Fruit fly (Drosophila melanogaster): ENCODE data around the gene NTPase.

The NTPase gene

DNA sequence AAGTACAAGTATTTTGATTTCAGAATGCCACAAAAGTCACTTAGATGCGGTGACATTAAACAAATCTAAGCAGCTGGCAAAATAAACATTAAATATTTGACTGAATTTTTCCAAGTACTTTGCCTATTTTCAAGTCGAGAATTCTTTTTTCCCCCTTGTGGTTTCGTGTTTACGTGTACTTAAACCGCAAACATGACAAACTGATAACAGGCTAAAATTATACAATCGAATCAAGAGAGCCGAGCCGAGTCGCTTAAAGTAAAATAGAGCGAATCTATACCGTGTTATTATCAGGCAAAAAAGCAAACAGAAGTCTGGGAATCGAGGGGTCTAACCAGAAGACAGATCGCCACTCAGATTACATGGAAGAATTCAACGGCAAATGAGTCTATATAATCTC, 20.5 kb upstream of the NTPase start (continued):
- TF ChIP-seq CG17385 (GFP tag; optimal IDR thresholded peaks at IDR 0.05) (no peak), CG2199 (GFP tag; IDR thresholded peaks at IDR 0.05) (no peak), Optix (GFP tag; IDR thresholded peaks at IDR 0.05) (no peak), stc (GFP tag; IDR thresholded peaks at IDR 0.05) (no peak), CG7271 (tag; optimal IDR thresholded peaks at IDR 0.05) (no peak), grn (GFP tag; optimal IDR thresholded peaks at IDR 0.05) (peak; percentile 66), sug (tag; optimal IDR thresholded peaks at IDR 0.05) (peak; percentile 79), tup (GFP tag; optimal IDR thresholded peaks at IDR 0.05) (no peak)

- TF ChIP-seq CG10267 (tag; optimal IDR thresholded peaks at IDR 0.05) (peak; percentile 51), zen2 (GFP tag; IDR thresholded peaks at IDR 0.05; ENCODE audit: partially characterized antibody) (no peak), CG17829 (tag; optimal IDR thresholded peaks at IDR 0.05) (peak; percentile 34), CG2120 (GFP tag; optimal IDR thresholded peaks at IDR 0.05) (peak; percentile 34), CG17385 (GFP tag; optimal IDR thresholded peaks at IDR 0.05) (peak; percentile 56), Chrac-16 (GFP tag; optimal IDR thresholded peaks at IDR 0.05) (peak; percentile 29), CG17361 (GFP tag; IDR thresholded peaks at IDR 0.05) (0 out of 3 replicates have a peak, but pooled peaks have one; percentile 56), dysf (GFP tag; IDR thresholded peaks at IDR 0.05) (peak; percentile 56; the same call in 1 of the 3 replicates), CG1603 (tag; optimal IDR thresholded peaks at IDR 0.05) (no peak), Sox102F (GFP tag; optimal IDR thresholded peaks at IDR 0.05) (peak; percentile 89), CG9437 (GFP tag; optimal IDR thresholded peaks at IDR 0.05) (peak; percentile 49), D19A (tag; optimal IDR thresholded peaks at IDR 0.05) (peak; percentile 45), CG11093 (GFP tag; IDR thresholded peaks at IDR 0.05) (no peak), E2f1 (GFP tag; IDR thresholded peaks at IDR 0.05) (peak; percentile 55), psq (GFP tag; optimal IDR thresholded peaks at IDR 0.05) (peak; percentile 65), CG10654 (GFP tag; optimal IDR thresholded peaks at IDR 0.05) (peak; percentile 23), CG1602 (GFP tag; optimal IDR thresholded peaks at IDR 0.05) (peak; percentile 6), hth (optimal IDR thresholded peaks at IDR 0.05) (no peak), vvl (GFP tag; IDR thresholded peaks at IDR 0.05) (peak; percentile 77), Stat92E (GFP tag; optimal IDR thresholded peaks at IDR 0.05) (no peak), nmo (GFP tag; optimal IDR thresholded peaks at IDR 0.05) (peak; percentile 58), slbo (GFP tag; IDR thresholded peaks at IDR 0.05) (peak; percentile 71; the same call in 1 of the 2 replicates), Opbp (GFP tag; IDR thresholded peaks at IDR 0.05; ENCODE audit: partially characterized antibody) (no peak), Hr3 (GFP tag; optimal IDR thresholded peaks at IDR 0.05) (peak; percentile 58), CG11504 (tag; optimal IDR thresholded peaks at IDR 0.05) (peak; percentile 76), CG4820 (GFP tag; optimal IDR thresholded peaks at IDR 0.05) (peak; percentile 12), sc (optimal IDR thresholded peaks at IDR 0.05) (no peak), sc (GFP tag; optimal IDR thresholded peaks at IDR 0.05) (no peak), zf30C (GFP tag; optimal IDR thresholded peaks at IDR 0.05) (no peak), kay (GFP tag; optimal IDR thresholded peaks at IDR 0.05) (no peak), ewg (GFP tag; optimal IDR thresholded peaks at IDR 0.05) (peak; percentile 40), CG31441 (GFP tag; IDR thresholded peaks at IDR 0.05) (peak; percentile 68), Abd-B (GFP tag; optimal IDR thresholded peaks at IDR 0.05) (peak; percentile 21), fu2 (GFP tag; optimal IDR thresholded peaks at IDR 0.05) (no peak), ind (GFP tag; optimal IDR thresholded peaks at IDR 0.05) (peak; percentile 45), Lhr (GFP tag; optimal IDR thresholded peaks at IDR 0.05) (no peak), CG30403 (GFP tag; optimal IDR thresholded peaks at IDR 0.05) (peak; percentile 56), unpg (GFP tag; optimal IDR thresholded peaks at IDR 0.05) (peak; percentile 48), nom (GFP tag; optimal IDR thresholded peaks at IDR 0.05) (peak; percentile 1), prd (optimal IDR thresholded peaks at IDR 0.05) (no peak), prd (GFP tag; IDR thresholded peaks at IDR 0.05) (peak; percentile 48; the same call in 1 of the 3 replicates), fd96Cb (tag; optimal IDR thresholded peaks at IDR 0.05) (peak; percentile 40), Dad (GFP tag; optimal IDR thresholded peaks at IDR 0.05) (no peak)
These were observed 19.4 kb upstream of the NTPase start for dm6 chr2L:2905051-2905446.

Measured in whole organism, embryonic.